Fruit fly (Drosophila melanogaster) whole organism, embryonic: ENCODE data around the gene CG1317.

ENCODE experiments used
- B-H2 ChIP-seq: fragments of 200-800 bp; sonication (Bioruptor generic); optimal IDR thresholded peaks from 2 replicates; lab custom pipeline; 2018; ENCODE audit warnings: missing biosample characterization, mild to moderate bottlenecking, missing genetic modification characterization
- Blimp-1 ChIP-seq: fragments of 200-800 bp; sonication (Bioruptor generic); optimal IDR thresholded peaks from 3 replicates; lab custom pipeline; 2018; ENCODE audit warnings: missing biosample characterization, missing genetic modification characterization, mild to moderate bottlenecking, moderate library complexity, missing genetic modification reagents
- Bteb2 ChIP-seq: fragments of 200-800 bp; sonication (Bioruptor generic); optimal IDR thresholded peaks from 2 replicates; lab custom pipeline; 2016; ENCODE audit warnings: missing biosample characterization, missing genetic modification characterization
- CG10431 ChIP-seq: fragments of 200-800 bp; sonication (Bioruptor generic); optimal IDR thresholded peaks from 3 replicates; lab custom pipeline; 2018; ENCODE audit warnings: missing biosample characterization, mild to moderate bottlenecking, missing genetic modification characterization
- CG10543 ChIP-seq: fragments of 200-800 bp; sonication (Bioruptor generic); optimal IDR thresholded peaks from 3 replicates; lab custom pipeline; 2017; ENCODE audit warnings: missing biosample characterization, mild to moderate bottlenecking, missing genetic modification characterization, moderate library complexity
- CG10979 ChIP-seq: fragments of 200-800 bp; sonication (Bioruptor generic); optimal IDR thresholded peaks from 2 replicates; lab custom pipeline; 2018; ENCODE audit warnings: missing biosample characterization, mild to moderate bottlenecking, missing genetic modification characterization, moderate library complexity
- CG11093 ChIP-seq: fragments of 200-800 bp; sonication (Bioruptor generic); IDR thresholded peaks from 3 replicates; pipeline ENCODE4 v1.3.6; 2022; ENCODE audit warnings: missing biosample characterization, missing genetic modification characterization
- CG11247 ChIP-seq: fragments of 200-800 bp; sonication (Bioruptor generic); IDR thresholded peaks from 2 replicates; pipeline ENCODE4 v1.3.6; 2022; ENCODE audit warnings: missing biosample characterization, missing genetic modification characterization
- CG12236 ChIP-seq: fragments of 200-800 bp; sonication (Bioruptor generic); optimal IDR thresholded peaks from 2 replicates; lab custom pipeline; 2016; ENCODE audit warnings: missing biosample characterization, missing genetic modification characterization
- CG13123 ChIP-seq: fragments of 200-800 bp; sonication (Bioruptor generic); optimal IDR thresholded peaks from 2 replicates; lab custom pipeline; 2016; ENCODE audit warnings: missing biosample characterization, missing genetic modification characterization
- CG15011 ChIP-seq: fragments of 200-800 bp; sonication (Bioruptor generic); optimal IDR thresholded peaks from 3 replicates; lab custom pipeline; 2018; ENCODE audit warnings: missing biosample characterization, mild to moderate bottlenecking, missing genetic modification characterization
- CG17802 ChIP-seq: fragments of 200-800 bp; sonication (Bioruptor generic); optimal IDR thresholded peaks from 2 replicates; lab custom pipeline; 2018; ENCODE audit warnings: missing biosample characterization, mild to moderate bottlenecking, missing genetic modification characterization, moderate library complexity
- CG2889 ChIP-seq: fragments of 200-800 bp; sonication (Bioruptor generic); IDR thresholded peaks from 3 replicates; pipeline ENCODE4 v1.3.6; 2022; ENCODE audit warnings: missing biosample characterization, missing genetic modification characterization
- CG30431 ChIP-seq: fragments of 200-800 bp; sonication (Bioruptor generic); optimal IDR thresholded peaks from 2 replicates; lab custom pipeline; 2017; ENCODE audit warnings: missing biosample characterization, missing genetic modification characterization
- CG33213 ChIP-seq: fragments of 200-800 bp; sonication (Bioruptor generic); optimal IDR thresholded peaks from 3 replicates; lab custom pipeline; 2016; ENCODE audit warnings: missing biosample characterization, missing genetic modification characterization
- CG4328 ChIP-seq: fragments of 200-800 bp; sonication (Bioruptor generic); optimal IDR thresholded peaks from 3 replicates; lab custom pipeline; 2017; ENCODE audit warnings: missing biosample characterization, missing genetic modification reagents, missing genetic modification characterization
- CG4360 ChIP-seq: fragments of 200-800 bp; sonication (Bioruptor generic); IDR thresholded peaks from 2 replicates; pipeline ENCODE4 v1.3.6; 2022; ENCODE audit warnings: missing biosample characterization, missing genetic modification characterization
- CG5180 ChIP-seq: fragments of 200-800 bp; sonication (Bioruptor generic); optimal IDR thresholded peaks from 3 replicates; lab custom pipeline; 2017; ENCODE audit warnings: missing biosample characterization, missing genetic modification characterization, mild to moderate bottlenecking, moderate library complexity, missing genetic modification reagents
- CG6254 ChIP-seq: fragments of 200-800 bp; sonication (Bioruptor generic); optimal IDR thresholded peaks from 3 replicates; lab custom pipeline; 2017; ENCODE audit warnings: mild to moderate bottlenecking, missing biosample characterization, missing genetic modification reagents, missing genetic modification characterization
- CG8388 ChIP-seq: fragments of 200-800 bp; sonication (Bioruptor generic); optimal IDR thresholded peaks from 2 replicates; lab custom pipeline; 2019; ENCODE audit warnings: missing biosample characterization, mild to moderate bottlenecking, missing genetic modification characterization, moderate library complexity
- CG9797 ChIP-seq: fragments of 200-800 bp; sonication (Bioruptor generic); optimal IDR thresholded peaks from 3 replicates; lab custom pipeline; 2018; ENCODE audit warnings: missing biosample characterization, mild to moderate bottlenecking, missing genetic modification characterization
- CG9876 ChIP-seq: fragments of 200-800 bp; sonication (Bioruptor generic); optimal IDR thresholded peaks from 2 replicates; lab custom pipeline; 2016; ENCODE audit warnings: missing biosample characterization, missing genetic modification characterization
- D ChIP-seq, 2 experiments: fragments of 200-800 bp in 1 of 2; fragments of >200 bp in 1 of 2; sonication (Bioruptor generic) in 1 of 2; optimal IDR thresholded peaks; 2 replicates in 1 of 2; 3 replicates in 1 of 2; lab custom pipeline; 2017; ENCODE audit warnings: mild to moderate bottlenecking in 1 of 2, missing biosample characterization in 1 of 2, missing genetic modification characterization in 1 of 2, missing genetic modification reagents in 1 of 2
- Ets65A ChIP-seq: fragments of 200-800 bp; sonication (Bioruptor generic); peaks from one replicate; lab custom pipeline; 2016; ENCODE audit warnings: missing biosample characterization, missing genetic modification characterization
- Gug ChIP-seq: fragments of 200-800 bp; sonication (Bioruptor generic); IDR thresholded peaks from 4 replicates; pipeline ENCODE4 v1.3.6; 2022; ENCODE audit warnings: missing biosample characterization, missing genetic modification characterization
- HmgZ ChIP-seq: fragments of 200-800 bp; sonication (Bioruptor generic); optimal IDR thresholded peaks from 2 replicates; lab custom pipeline; 2018; ENCODE audit warnings: missing biosample characterization, mild to moderate bottlenecking, missing genetic modification characterization
- Med ChIP-seq: fragments of 200-800 bp; sonication (Bioruptor generic); peaks from one replicate; lab custom pipeline; 2016; ENCODE audit warnings: missing biosample characterization, missing genetic modification characterization, mild to moderate bottlenecking, inconsistent platforms, moderate library complexity
- NC2α ChIP-seq: fragments of 200-800 bp; sonication (Bioruptor generic); optimal IDR thresholded peaks from 2 replicates; lab custom pipeline; 2016; ENCODE audit warnings: missing biosample characterization, missing genetic modification characterization
- Scr ChIP-seq: fragments of 200-800 bp; sonication (Bioruptor generic); IDR thresholded peaks from 2 replicates; pipeline ENCODE4 v1.3.6; 2022; ENCODE audit warnings: missing biosample characterization, missing genetic modification characterization; ENCODE audit not compliant: partially characterized antibody
- Sin3A ChIP-seq: fragments of >200 bp; optimal IDR thresholded peaks from 2 replicates; lab custom pipeline; 2018
- abd-A ChIP-seq: fragments of 200-800 bp; sonication (Bioruptor generic); optimal IDR thresholded peaks from 3 replicates; lab custom pipeline; 2019; ENCODE audit warnings: missing biosample characterization, mild to moderate bottlenecking, missing genetic modification characterization, moderate library complexity
- ap ChIP-seq: fragments of 200-800 bp; sonication (Bioruptor generic); IDR thresholded peaks from 2 replicates; pipeline ENCODE4 v1.3.6; 2022; ENCODE audit warnings: missing biosample characterization, missing genetic modification characterization
- caup ChIP-seq: fragments of 200-800 bp; sonication (Bioruptor generic); optimal IDR thresholded peaks from 3 replicates; lab custom pipeline; 2017; ENCODE audit warnings: missing biosample characterization, mild to moderate bottlenecking, missing genetic modification characterization, moderate library complexity; ENCODE audit not compliant: severe bottlenecking
- cg ChIP-seq: fragments of 200-800 bp; sonication (Bioruptor generic); optimal IDR thresholded peaks from 3 replicates; lab custom pipeline; 2019; ENCODE audit warnings: missing biosample characterization, mild to moderate bottlenecking, missing genetic modification characterization, moderate library complexity
- corto ChIP-seq: fragments of 200-800 bp; sonication (Bioruptor generic); optimal IDR thresholded peaks from 2 replicates; lab custom pipeline; 2016; ENCODE audit warnings: missing biosample characterization, mild to moderate bottlenecking, missing genetic modification characterization, moderate library complexity
- gcm ChIP-seq: fragments of 200-800 bp; sonication (Bioruptor generic); optimal IDR thresholded peaks from 2 replicates; lab custom pipeline; 2019; ENCODE audit warnings: missing biosample characterization, mild to moderate bottlenecking, missing genetic modification characterization, moderate library complexity
- gsb-n ChIP-seq: fragments of 200-800 bp; sonication (Bioruptor generic); optimal IDR thresholded peaks from 3 replicates; lab custom pipeline; 2018; ENCODE audit warnings: missing biosample characterization, mild to moderate bottlenecking, missing genetic modification characterization
- her ChIP-seq: fragments of 200-800 bp; sonication (Bioruptor generic); optimal IDR thresholded peaks from 2 replicates; lab custom pipeline; 2016; ENCODE audit warnings: missing biosample characterization, missing genetic modification characterization
- inv ChIP-seq: fragments of 200-800 bp; sonication (Bioruptor generic); IDR thresholded peaks from 2 replicates; pipeline ENCODE4 v1.3.6; 2022; ENCODE audit warnings: missing biosample characterization, missing genetic modification characterization; ENCODE audit not compliant: partially characterized antibody
- klu ChIP-seq: fragments of 200-800 bp; sonication (Bioruptor generic); IDR thresholded peaks from 2 replicates; pipeline ENCODE4 v1.3.6; 2022; ENCODE audit warnings: missing biosample characterization, missing genetic modification characterization
- mld ChIP-seq: fragments of 200-800 bp; sonication (Bioruptor generic); IDR thresholded peaks from 3 replicates; pipeline ENCODE4 v1.3.6; 2022; ENCODE audit warnings: missing biosample characterization, missing genetic modification characterization; ENCODE audit not compliant: partially characterized antibody
- onecut ChIP-seq: fragments of 200-800 bp; sonication (Bioruptor generic); IDR thresholded peaks from 2 replicates; pipeline ENCODE4 v1.3.6; 2022; ENCODE audit warnings: missing biosample characterization, missing genetic modification characterization
- pros ChIP-seq: fragments of 200-800 bp; sonication (Bioruptor generic); optimal IDR thresholded peaks from 3 replicates; lab custom pipeline; 2019; ENCODE audit warnings: missing biosample characterization, mild to moderate bottlenecking, missing genetic modification characterization, moderate library complexity
- sens ChIP-seq: fragments of 200-800 bp; sonication (Bioruptor generic); peaks from one replicate; lab custom pipeline; 2016; ENCODE audit warnings: missing biosample characterization, missing genetic modification characterization
- tio ChIP-seq: fragments of 200-800 bp; sonication (Bioruptor generic); optimal IDR thresholded peaks from 2 replicates; lab custom pipeline; 2017; ENCODE audit warnings: missing biosample characterization, missing genetic modification characterization, inconsistent platforms
- trem ChIP-seq: fragments of 200-800 bp; optimal IDR thresholded peaks from 3 replicates; lab custom pipeline; 2019; ENCODE audit warnings: missing biosample characterization, mild to moderate bottlenecking, missing genetic modification characterization, moderate library complexity
- zen2 ChIP-seq: fragments of 200-800 bp; sonication (Bioruptor generic); IDR thresholded peaks from 3 replicates; pipeline ENCODE4 v1.3.6; 2022; ENCODE audit warnings: missing biosample characterization, missing genetic modification characterization; ENCODE audit not compliant: partially characterized antibody

CG1317 gene

DNA sequence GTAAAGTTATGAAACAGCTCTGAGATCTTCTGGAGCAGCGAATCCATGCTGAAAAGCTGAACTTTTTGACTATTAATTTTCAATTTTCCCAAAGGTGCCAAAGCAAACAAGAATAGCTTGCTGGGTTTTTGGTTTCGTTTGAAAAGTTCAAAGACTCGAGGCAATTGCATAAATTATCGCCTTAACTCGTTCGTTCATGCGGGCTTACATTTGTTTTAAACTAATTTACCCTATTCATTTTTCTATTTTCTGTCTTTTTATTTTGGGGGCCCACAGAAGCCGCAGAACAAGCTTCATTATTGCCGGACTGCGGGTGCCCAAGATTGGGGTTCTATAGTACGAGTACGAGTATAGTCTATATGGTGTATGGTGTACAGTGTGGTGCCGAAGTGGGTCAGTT, 19.1 kb upstream of the CG1317 start, which contains the start of the genes CG32298 and CG32299:
CG32298 (minus strand) TSS at position 101 of the 400 bp plus-strand sequence.
CG32299 (minus strand) TSS at position 101 of the 400 bp plus-strand sequence.
- no peak for TF ChIP-seq CG9797
- peak; percentile 78 for TF ChIP-seq gcm (GFP tag; lab: Kevin White, UChicago)
- TF ChIP-seq CG11093 (GFP tag; lab: Robert Waterston, UW): no peak
- no peak for TF ChIP-seq mld (GFP tag; lab: Robert Waterston, UW)

DNA sequence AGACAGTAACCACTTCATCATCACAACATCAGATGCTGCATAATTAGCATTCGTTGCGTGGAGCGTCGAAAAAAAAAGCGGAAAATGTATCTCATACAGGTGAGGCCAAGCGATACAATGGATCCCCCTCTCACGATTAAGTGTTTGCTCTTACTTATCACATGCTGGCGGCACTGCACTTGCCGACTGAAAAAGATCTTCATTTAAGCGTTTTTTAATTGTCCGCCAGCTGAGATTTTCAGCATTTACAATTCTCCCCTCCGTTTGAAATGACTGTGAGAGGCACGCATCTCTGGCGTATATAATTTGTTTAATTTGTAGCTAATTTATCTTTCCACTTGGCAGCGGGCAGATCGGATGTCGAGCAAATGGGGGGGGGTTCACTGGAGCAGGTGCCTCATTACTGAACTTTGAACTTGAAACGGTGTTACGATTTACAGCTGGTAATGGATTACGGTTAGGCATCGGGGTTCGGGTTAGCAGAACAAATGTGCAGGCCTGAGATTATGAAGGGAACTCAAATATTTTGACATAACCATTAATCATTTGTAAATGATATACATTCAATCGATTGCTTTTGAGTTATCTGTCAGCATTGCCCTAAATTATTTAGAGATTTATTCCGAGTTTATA, 17.1 kb upstream of the CG1317 start, which contains the start of gene Mzt1:
Mzt1 (plus strand) TSS at position 583 of the 633 bp plus-strand sequence.
- TF ChIP-seq CG4360 (GFP tag; lab: Robert Waterston, UW): no peak
- peak; percentile 50 for TF ChIP-seq Med (GFP tag; lab: Kevin White, UChicago)
- no peak for TF ChIP-seq Scr
- TF ChIP-seq CG10431 (GFP tag; lab: Kevin White, UChicago): no peak
- no peak for TF ChIP-seq tio (GFP tag; lab: Kevin White, UChicago)
- no peak for TF ChIP-seq Ets65A
- TF ChIP-seq Sin3A (lab: Kevin White, UChicago): no peak
- no peak for TF ChIP-seq CG12236 (GFP tag; lab: Kevin White, UChicago)
- no peak for TF ChIP-seq B-H2
- peak; percentile 59 for TF ChIP-seq sens (GFP tag; lab: Kevin White, UChicago)
- no peak for TF ChIP-seq CG10543 (GFP tag; lab: Kevin White, UChicago)
- TF ChIP-seq CG30431 (GFP tag; lab: Kevin White, UChicago): no peak
- TF ChIP-seq CG5180: no peak
- no peak for TF ChIP-seq CG33213
- TF ChIP-seq CG15011: no peak
- no peak for TF ChIP-seq zen2 (GFP tag; lab: Robert Waterston, UW)
- TF ChIP-seq caup (GFP tag; lab: Kevin White, UChicago): no peak
- TF ChIP-seq Bteb2 (GFP tag; lab: Kevin White, UChicago): no peak
- no peak for TF ChIP-seq CG17802 (tag; lab: Kevin White, UChicago)
- no peak for TF ChIP-seq corto (GFP tag; lab: Kevin White, UChicago)
- TF ChIP-seq cg (GFP tag; lab: Kevin White, UChicago): no peak
- TF ChIP-seq trem (tag; lab: Kevin White, UChicago): no peak
- TF ChIP-seq Gug (GFP tag; lab: Robert Waterston, UW): no peak
- TF ChIP-seq CG10979 (tag; lab: Kevin White, UChicago): no peak
- TF ChIP-seq CG4328: no peak
- TF ChIP-seq Blimp-1 (GFP tag; lab: Kevin White, UChicago): no peak
- no peak for TF ChIP-seq klu (GFP tag; lab: Robert Waterston, UW)
- no peak for TF ChIP-seq CG9876
- no peak for TF ChIP-seq NC2α (GFP tag; lab: Kevin White, UChicago)
- no peak for TF ChIP-seq CG8388
- TF ChIP-seq inv (GFP tag; lab: Robert Waterston, UW): no peak
- TF ChIP-seq gsb-n (tag; lab: Kevin White, UChicago): peak; percentile 7
- TF ChIP-seq CG6254: no peak
- TF ChIP-seq abd-A (tag; lab: Kevin White, UChicago): peak; percentile 57
- TF ChIP-seq HmgZ: no peak
- TF ChIP-seq pros (GFP tag; lab: Kevin White, UChicago): no peak
- TF ChIP-seq CG2889 (GFP tag; lab: Robert Waterston, UW): no peak
- no peak for TF ChIP-seq her (GFP tag; lab: Kevin White, UChicago)
- no peak for TF ChIP-seq ap (GFP tag; lab: Robert Waterston, UW)
- no peak for TF ChIP-seq CG11247 (GFP tag; lab: Robert Waterston, UW)
- no peak for TF ChIP-seq CG13123
- TF ChIP-seq onecut (GFP tag; lab: Robert Waterston, UW): no peak
- TF ChIP-seq D (optimal IDR thresholded peaks at IDR 0.05; lab: Kevin White, UChicago): no peak
- no peak for TF ChIP-seq D (GFP tag; optimal IDR thresholded peaks at IDR 0.05; lab: Kevin White, UChicago)
